Worm (Caenorhabditis elegans) whole organism, L4 larva: Measurements from ENCODE around the gene C46C2.7.

Experiments
- D1046.2 ChIP-seq: fragments of 200-800 bp; sonication (Bioruptor generic); IDR thresholded peaks from 2 replicates; pipeline ENCODE4 v1.3.6; 2022; ENCODE audit warnings: missing genetic modification characterization, missing compliant biosample characterization
- F10B5.3 ChIP-seq: sonication (generic microtip); optimal IDR thresholded peaks from 2 replicates; lab custom pipeline; 2016; ENCODE audit warnings: mild to moderate bottlenecking, missing genetic modification characterization, missing compliant biosample characterization
- F49E8.2 ChIP-seq: sonication (generic microtip); optimal IDR thresholded peaks from 2 replicates; lab custom pipeline; 2016; ENCODE audit warnings: missing compliant biosample characterization, mild to moderate bottlenecking, missing genetic modification characterization, borderline replicate concordance
- T20F7.1 ChIP-seq: fragments of 200-800 bp; sonication (Bioruptor generic); optimal IDR thresholded peaks from 2 replicates; lab custom pipeline; 2018; ENCODE audit warnings: mild to moderate bottlenecking, missing genetic modification characterization, missing compliant biosample characterization
- Y105C5A.15 ChIP-seq: fragments of 200-800 bp; sonication (Bioruptor generic); IDR thresholded peaks from 2 replicates; pipeline ENCODE4 v1.3.6; 2022; ENCODE audit warnings: missing genetic modification characterization, missing compliant biosample characterization
- Y5F2A.4 ChIP-seq: fragments of 200-800 bp; sonication (Bioruptor generic); optimal IDR thresholded peaks from 2 replicates; lab custom pipeline; 2018; ENCODE audit warnings: mild to moderate bottlenecking, missing genetic modification characterization, missing compliant biosample characterization
- ZK546.5 ChIP-seq, 2 experiments: sonication (generic microtip); optimal IDR thresholded peaks; 2 replicates each; lab custom pipeline; 2017; ENCODE audit warnings: missing biosample characterization in 2 of 2, missing genetic modification characterization in 2 of 2
- aha-1 ChIP-seq: fragments of 150-350 bp; peaks from one replicate; lab custom pipeline; 2014; ENCODE audit warnings: missing biosample characterization, missing genetic modification characterization
- aly-2 ChIP-seq: sonication (generic microtip); optimal IDR thresholded peaks from 2 replicates; lab custom pipeline; 2018; ENCODE audit warnings: missing biosample characterization, missing genetic modification characterization
- arid-1 ChIP-seq: fragments of 200-800 bp; sonication (Bioruptor generic); conservative IDR thresholded peaks from 2 replicates; pipeline ENCODE4 v1.3.6; 2022; ENCODE audit warnings: missing genetic modification reagents, missing genetic modification characterization, missing compliant biosample characterization
- ceh-20 ChIP-seq: fragments of 200-800 bp; sonication (Bioruptor generic); IDR thresholded peaks from 2 replicates; pipeline ENCODE4 v1.3.6; 2022; ENCODE audit warnings: missing genetic modification reagents, missing genetic modification characterization, missing compliant biosample characterization
- ceh-32 ChIP-seq: sonication (generic microtip); optimal IDR thresholded peaks from 2 replicates; lab custom pipeline; 2016; ENCODE audit warnings: mild to moderate bottlenecking, missing genetic modification characterization, missing compliant biosample characterization; ENCODE audit not compliant: poor library complexity
- ceh-44 ChIP-seq: fragments of 200-800 bp; sonication (Bioruptor generic); IDR thresholded peaks from 2 replicates; pipeline ENCODE4 v1.3.6; 2022; ENCODE audit warnings: missing genetic modification reagents, missing genetic modification characterization, missing compliant biosample characterization
- daf-16 ChIP-seq, 3 experiments: sonication (generic microtip); optimal IDR thresholded peaks; 2 replicates each; lab custom pipeline; 2016 to 2017; ENCODE audit warnings: missing genetic modification characterization in 3 of 3, missing genetic modification reagents in 3 of 3, mild to moderate bottlenecking in 2 of 3, missing compliant biosample characterization in 2 of 3, missing biosample characterization in 1 of 3, moderate library complexity in 1 of 3
- daf-19 ChIP-seq: fragments of 200-800 bp; sonication (Bioruptor generic); conservative IDR thresholded peaks from 2 replicates; pipeline ENCODE4 v1.3.6; 2022; ENCODE audit warnings: missing genetic modification characterization, missing compliant biosample characterization
- dmd-6 ChIP-seq: fragments of 200-800 bp; sonication (Bioruptor generic); IDR thresholded peaks from 2 replicates; pipeline ENCODE4 v1.3.6; 2022; ENCODE audit warnings: missing genetic modification reagents, missing genetic modification characterization, missing compliant biosample characterization
- dve-1 ChIP-seq: sonication (generic microtip); optimal IDR thresholded peaks from 2 replicates; lab custom pipeline; 2017; ENCODE audit warnings: antibody characterized with exemption, mild to moderate bottlenecking, missing genetic modification characterization, missing compliant biosample characterization; ENCODE audit not compliant: insufficient read depth
- fkh-10 ChIP-seq: fragments of 150-350 bp; optimal IDR thresholded peaks from 2 replicates; lab custom pipeline; 2014; ENCODE audit warnings: missing biosample characterization, missing genetic modification reagents, missing genetic modification characterization
- fos-1 ChIP-seq: fragments of 150-350 bp; optimal IDR thresholded peaks from 2 replicates; lab custom pipeline; 2014; ENCODE audit warnings: missing biosample characterization, missing genetic modification characterization
- hlh-11 ChIP-seq: fragments of 200-800 bp; sonication (Bioruptor generic); optimal IDR thresholded peaks from 2 replicates; lab custom pipeline; 2018; ENCODE audit warnings: mild to moderate bottlenecking, missing genetic modification characterization, missing compliant biosample characterization
- hmg-1.1 ChIP-seq: fragments of 200-800 bp; sonication (Bioruptor generic); IDR thresholded peaks from 2 replicates; pipeline ENCODE4 v1.3.6; 2022; ENCODE audit warnings: missing genetic modification reagents, missing genetic modification characterization, missing compliant biosample characterization
- lin-13 ChIP-seq: fragments of 150-350 bp; optimal IDR thresholded peaks from 2 replicates; lab custom pipeline; 2014; ENCODE audit warnings: missing biosample characterization, missing genetic modification reagents, missing genetic modification characterization
- lin-29 ChIP-seq: fragments of 200-800 bp; sonication (Bioruptor generic); IDR thresholded peaks from 2 replicates; pipeline ENCODE4 v1.3.6; 2022; ENCODE audit warnings: missing genetic modification reagents, missing genetic modification characterization, missing compliant biosample characterization
- lin-38 ChIP-seq: fragments of 200-800 bp; sonication (Bioruptor generic); IDR thresholded peaks from 2 replicates; pipeline ENCODE4 v1.3.6; 2022; ENCODE audit warnings: missing genetic modification reagents, missing genetic modification characterization, missing compliant biosample characterization
- madf-9 ChIP-seq: fragments of 200-800 bp; sonication (Bioruptor generic); conservative IDR thresholded peaks from 2 replicates; pipeline ENCODE4 v1.3.6; 2022; ENCODE audit warnings: missing genetic modification reagents, missing genetic modification characterization, missing compliant biosample characterization
- mdl-1 ChIP-seq, 2 experiments: fragments of 150-350 bp in 1 of 2; sonication (generic microtip) in 1 of 2; optimal IDR thresholded peaks; 2 replicates each; lab custom pipeline; 2014 to 2017; ENCODE audit warnings: missing biosample characterization in 2 of 2, missing genetic modification characterization in 2 of 2
- mdt-29 ChIP-seq: fragments of 200-800 bp; sonication (Bioruptor generic); IDR thresholded peaks from 2 replicates; pipeline ENCODE4 v1.3.6; 2022; ENCODE audit warnings: missing genetic modification reagents, missing genetic modification characterization, missing compliant biosample characterization
- nhr-102 ChIP-seq: sonication (generic microtip); optimal IDR thresholded peaks from 2 replicates; lab custom pipeline; 2016; ENCODE audit warnings: mild to moderate bottlenecking, missing genetic modification characterization, moderate library complexity, missing compliant biosample characterization
- nhr-11 ChIP-seq: fragments of 150-350 bp; optimal IDR thresholded peaks from 2 replicates; lab custom pipeline; 2014; ENCODE audit warnings: missing biosample characterization, missing genetic modification characterization
- nhr-28 ChIP-seq: fragments of 150-350 bp; optimal IDR thresholded peaks from 2 replicates; lab custom pipeline; 2014; ENCODE audit warnings: missing biosample characterization, missing genetic modification characterization
- nhr-42 ChIP-seq: fragments of 200-800 bp; sonication (Bioruptor generic); IDR thresholded peaks from 2 replicates; pipeline ENCODE4 v1.3.6; 2022; ENCODE audit warnings: missing genetic modification characterization, missing compliant biosample characterization
- nhr-76 ChIP-seq: fragments of 150-350 bp; optimal IDR thresholded peaks from 2 replicates; lab custom pipeline; 2014; ENCODE audit warnings: missing biosample characterization, missing genetic modification characterization
- nhr-77 ChIP-seq: fragments of 150-350 bp; optimal IDR thresholded peaks from 2 replicates; lab custom pipeline; 2014; ENCODE audit warnings: missing biosample characterization, missing genetic modification characterization
- pha-4 ChIP-seq, 2 experiments: fragments of 150-350 bp in 1 of 2; fragments of 200-800 bp in 1 of 2; sonication (Bioruptor generic) in 1 of 2; IDR thresholded peaks in 1 of 2; optimal IDR thresholded peaks in 1 of 2; 2 replicates each; pipeline versions ENCODE4 v1.3.6 to Lab custom; 2014 to 2022; ENCODE audit warnings: missing genetic modification characterization in 2 of 2, missing genetic modification reagents in 2 of 2, missing biosample characterization in 1 of 2, missing compliant biosample characterization in 1 of 2
- php-3 ChIP-seq: fragments of 200-800 bp; sonication (Bioruptor generic); IDR thresholded peaks from 2 replicates; pipeline ENCODE4 v1.3.6; 2022; ENCODE audit warnings: missing genetic modification reagents, missing genetic modification characterization, missing compliant biosample characterization
- pqm-1 ChIP-seq: sonication (generic microtip); optimal IDR thresholded peaks from 2 replicates; lab custom pipeline; 2017; ENCODE audit warnings: missing biosample characterization, missing genetic modification characterization
- snpc-4 ChIP-seq: fragments of 150-350 bp; optimal IDR thresholded peaks from 2 replicates; lab custom pipeline; 2014; ENCODE audit warnings: missing biosample characterization, missing genetic modification characterization
- spr-1 ChIP-seq: sonication (generic microtip); optimal IDR thresholded peaks from 2 replicates; lab custom pipeline; 2016; ENCODE audit warnings: mild to moderate bottlenecking, missing genetic modification characterization, missing compliant biosample characterization
- spr-3 ChIP-seq: fragments of 200-800 bp; sonication (Bioruptor generic); optimal IDR thresholded peaks from 2 replicates; lab custom pipeline; 2018; ENCODE audit warnings: mild to moderate bottlenecking, missing genetic modification characterization, missing compliant biosample characterization
- tra-1 ChIP-seq: fragments of 200-800 bp; sonication (Bioruptor generic); IDR thresholded peaks from 2 replicates; pipeline ENCODE4 v1.3.6; 2022; ENCODE audit warnings: missing genetic modification reagents, missing genetic modification characterization, missing compliant biosample characterization

Gene C46C2.7

DNA sequence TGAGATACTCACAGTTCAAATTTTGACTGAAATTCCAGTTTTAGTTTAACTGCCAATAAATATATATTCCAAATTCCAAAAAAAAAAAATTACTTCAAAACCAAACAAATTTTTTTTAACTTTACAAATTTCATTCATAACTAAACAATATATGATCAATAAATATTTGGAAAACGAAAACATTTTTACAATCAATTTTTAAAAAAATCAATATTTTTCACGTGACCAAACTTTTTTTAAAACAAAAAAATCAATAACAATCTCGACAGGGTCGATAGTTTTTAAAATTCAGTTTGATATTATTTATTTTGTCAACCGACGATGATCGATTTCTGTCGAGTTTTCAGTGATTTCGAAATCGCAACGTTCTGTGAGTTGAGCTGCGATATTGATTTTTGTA, 44.4 kb upstream of the C46C2.7 start, which contains the start of gene F23B2.7:
Gene F23B2.7 (plus strand): TSS at position 301 of the 400 bp plus-strand sequence.
- TF ChIP-seq nhr-42 (GFP tag; lab: Robert Waterston, UW) = no peak
- no peak for TF ChIP-seq ceh-32 (tag; lab: Kevin White, UChicago)
- TF ChIP-seq madf-9 = no peak
- no peak for TF ChIP-seq Y5F2A.4 (GFP tag; lab: Kevin White, UChicago)
- TF ChIP-seq arid-1 (GFP tag; lab: Robert Waterston, UW) = no peak
- TF ChIP-seq nhr-76 (tag; lab: Kevin White, UChicago) = no peak
- no peak for TF ChIP-seq lin-13 (GFP tag; lab: Kevin White, UChicago)
- no peak for TF ChIP-seq Y105C5A.15 (GFP tag; lab: Robert Waterston, UW)
- no peak for TF ChIP-seq nhr-11
- no peak for TF ChIP-seq T20F7.1 (GFP tag; lab: Kevin White, UChicago)
- TF ChIP-seq lin-38 (GFP tag; lab: Robert Waterston, UW) = no peak

ce11 chrIV:9154263-9154662, 40.4 kb upstream of the C46C2.7 start, which contains the start of gene F23B2.10:
Gene F23B2.10 (minus strand): TSS chrIV:9154363.
- TF ChIP-seq nhr-102 (tag; lab: Kevin White, UChicago) = no peak
- no peak for TF ChIP-seq dve-1
- no peak for TF ChIP-seq mdt-29
- no peak for TF ChIP-seq hmg-1.1 (GFP tag; lab: Robert Waterston, UW)
- TF ChIP-seq snpc-4 (tag; lab: Kevin White, UChicago) = no peak
- TF ChIP-seq pha-4 (GFP tag; IDR thresholded peaks at IDR 0.05; lab: Robert Waterston, UW) = no peak
- TF ChIP-seq pha-4 (tag; optimal IDR thresholded peaks at IDR 0.05; lab: Kevin White, UChicago) = no peak
- TF ChIP-seq lin-13 (GFP tag; lab: Kevin White, UChicago) = no peak
- TF ChIP-seq lin-29 (GFP tag; lab: Robert Waterston, UW) = no peak
- no peak for TF ChIP-seq fos-1 (tag; lab: Kevin White, UChicago)
- no peak for TF ChIP-seq spr-1 (tag; lab: Kevin White, UChicago)
- TF ChIP-seq F10B5.3 (tag; lab: Kevin White, UChicago) = no peak
- TF ChIP-seq aly-2 (tag; lab: Kevin White, UChicago) = no peak
- no peak for TF ChIP-seq fkh-10

ce11 chrIV:9158969-9159800, 35.4 kb upstream of the C46C2.7 start, which contains the start of gene pcp-3:
Gene pcp-3 (minus strand): TSS chrIV:9159019.
- peak; percentile 92 for TF ChIP-seq aha-1 (tag; lab: Kevin White, UChicago)
- peak; percentile 74 for TF ChIP-seq nhr-28 (tag; lab: Kevin White, UChicago)
- TF ChIP-seq D1046.2 = no peak
- TF ChIP-seq hlh-11 (tag; lab: Kevin White, UChicago) = peak; percentile 47
- peak; percentile 48; the same call in 1 of the 2 replicates for TF ChIP-seq php-3 (GFP tag; lab: Robert Waterston, UW)
- peak; percentile 81 for TF ChIP-seq dmd-6 (GFP tag; lab: Robert Waterston, UW)
- no peak for TF ChIP-seq F49E8.2 (tag; lab: Kevin White, UChicago)
- TF ChIP-seq pqm-1 (tag; lab: Kevin White, UChicago) = peak; percentile 90
- no peak for TF ChIP-seq daf-16 (GFP tag; optimal IDR thresholded peaks at IDR 0.05; lab: Kevin White, UChicago)
- peak; percentile 65 for TF ChIP-seq daf-16 (tag; optimal IDR thresholded peaks at IDR 0.05; lab: Kevin White, UChicago)
- TF ChIP-seq nhr-77 (tag; lab: Kevin White, UChicago) = peak; percentile 30

DNA sequence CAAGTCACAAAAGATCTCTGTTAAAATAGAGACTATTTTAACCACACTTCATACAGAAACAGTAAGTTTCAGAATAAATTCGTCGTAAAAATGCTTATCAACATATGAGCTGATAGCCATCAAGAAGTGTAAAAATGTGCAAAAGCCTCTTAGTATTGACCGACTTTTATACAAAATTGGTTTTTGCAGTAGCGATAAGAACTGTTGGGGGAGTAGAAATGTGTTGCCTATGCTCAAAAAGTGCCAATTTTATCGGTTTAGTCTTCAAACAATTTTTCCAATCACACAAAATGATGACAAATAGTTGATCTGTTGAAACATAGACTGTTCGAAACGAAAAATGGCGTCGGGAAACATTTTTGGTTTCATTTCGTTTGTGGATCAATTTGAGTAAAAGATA, 34.8 kb upstream of the C46C2.7 start:
- no peak for TF ChIP-seq nhr-76 (tag; lab: Kevin White, UChicago)
- no peak for TF ChIP-seq ceh-20
- TF ChIP-seq tra-1 (GFP tag; lab: Robert Waterston, UW) = peak; percentile 54; the same call in 1 of the 2 replicates
- peak; percentile 96 for TF ChIP-seq pqm-1 (tag; lab: Kevin White, UChicago)
- peak; percentile 79 for TF ChIP-seq hlh-11 (tag; lab: Kevin White, UChicago)
- TF ChIP-seq nhr-77 (tag; lab: Kevin White, UChicago) = peak; percentile 57
- TF ChIP-seq spr-3 (GFP tag; lab: Kevin White, UChicago) = no peak
- TF ChIP-seq nhr-28 (tag; lab: Kevin White, UChicago) = peak; percentile 79
- no peak for TF ChIP-seq mdl-1 (tag; optimal IDR thresholded peaks at IDR 0.05; lab: Kevin White, UChicago)
- no peak for TF ChIP-seq ceh-44 (GFP tag; lab: Robert Waterston, UW)
- TF ChIP-seq php-3 (GFP tag; lab: Robert Waterston, UW) = peak; percentile 84
- TF ChIP-seq daf-19 (GFP tag; lab: Robert Waterston, UW) = no peak
- peak; percentile 96 for TF ChIP-seq dmd-6 (GFP tag; lab: Robert Waterston, UW)
- TF ChIP-seq daf-16 (GFP tag; optimal IDR thresholded peaks at IDR 0.05; lab: Kevin White, UChicago) = no peak
- TF ChIP-seq daf-16 (tag; optimal IDR thresholded peaks at IDR 0.05; lab: Kevin White, UChicago) = peak; percentile 93
- no peak for TF ChIP-seq spr-1 (tag; lab: Kevin White, UChicago)
- TF ChIP-seq ZK546.5 (tag; optimal IDR thresholded peaks at IDR 0.05; lab: Kevin White, UChicago) = no peak
